Fruit fly (Drosophila melanogaster) whole organism: ENCODE results near the gene CG34049.

ENCODE experiments used
- CG8478 ChIP-seq: fragments of >200 bp; optimal IDR thresholded peaks from 2 replicates; lab custom pipeline; 2018; ENCODE audit warnings: inconsistent platforms
- Dll ChIP-seq: fragments of >200 bp; optimal IDR thresholded peaks from 2 replicates; lab custom pipeline; 2017
- pan ChIP-seq: fragments of >200 bp; optimal IDR thresholded peaks from 2 replicates; lab custom pipeline; 2017
- psq ChIP-seq: fragments of >200 bp; optimal IDR thresholded peaks from 2 replicates; lab custom pipeline; 2017
- usp ChIP-seq: fragments of >200 bp; optimal IDR thresholded peaks from 2 replicates; lab custom pipeline; 2017; ENCODE audit warnings: missing biosample characterization, missing genetic modification characterization, mixed read lengths

- no peak for TF ChIP-seq psq (lab: Kevin White, UChicago)
- no peak for TF ChIP-seq Dll (lab: Kevin White, UChicago)
- TF ChIP-seq CG8478 (lab: Kevin White, UChicago): no peak
- no peak for TF ChIP-seq usp (GFP tag; lab: Kevin White, UChicago)
- no peak for TF ChIP-seq pan (lab: Kevin White, UChicago)
Measured at dm6 chr2L:2307648-2308047, 42.5 kb upstream of the CG34049 start, which contains the start of gene CG16995.
